Fruit fly (Drosophila melanogaster): ENCODE measurements around the gene mip130.

mip130 gene

DNA sequence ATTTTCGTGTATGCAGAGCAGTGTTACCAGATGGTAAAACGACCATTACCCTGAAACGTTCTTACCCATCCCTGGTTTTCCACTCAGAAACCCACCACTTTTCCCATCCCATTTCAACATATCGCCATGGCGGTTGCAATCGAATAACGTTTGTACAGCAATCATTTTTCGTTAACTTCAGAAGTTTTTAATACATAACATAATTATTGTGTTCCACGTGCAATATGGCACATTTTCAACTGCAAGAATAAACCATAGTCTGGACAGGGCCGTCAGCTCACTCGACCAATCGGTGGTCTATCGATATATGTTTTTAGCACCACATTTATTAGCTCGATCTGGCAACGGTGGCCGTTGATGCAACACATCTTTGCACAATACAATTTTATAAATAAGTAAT lies 18.1 kb upstream of the mip130 start, which contains the start of the genes trr and mRpL16 (continued):
- TF ChIP-seq CG11695 (GFP tag; IDR thresholded peaks at IDR 0.05) (peak; percentile 39; the same call in 1 of the 3 replicates), sens (GFP tag) (peak; percentile 86), CG4854 (GFP tag; optimal IDR thresholded peaks at IDR 0.05) (no peak), CG1233 (GFP tag; optimal IDR thresholded peaks at IDR 0.05) (no peak), insv (GFP tag; optimal IDR thresholded peaks at IDR 0.05) (peak in 1 of 2 experiments; percentile 16), abd-A (tag; optimal IDR thresholded peaks at IDR 0.05) (no peak), odd (GFP tag; optimal IDR thresholded peaks at IDR 0.05) (no peak), CG12219 (GFP tag; optimal IDR thresholded peaks at IDR 0.05) (no peak), NC2β (GFP tag; optimal IDR thresholded peaks at IDR 0.05) (no peak), Abd-B (GFP tag; optimal IDR thresholded peaks at IDR 0.05) (peak; percentile 64), slou (GFP tag; optimal IDR thresholded peaks at IDR 0.05) (no peak), CG4617 (GFP tag; optimal IDR thresholded peaks at IDR 0.05; ENCODE audit: borderline replicate concordance) (peak; percentile 37), p53 (GFP tag; optimal IDR thresholded peaks at IDR 0.05) (no peak), kni (GFP tag; optimal IDR thresholded peaks at IDR 0.05) (no peak), CG12659 (GFP tag; optimal IDR thresholded peaks at IDR 0.05) (peak; percentile 84), Dll (GFP tag; IDR thresholded peaks at IDR 0.05; ENCODE audit: partially characterized antibody) (peak; percentile 86), CG12942 (GFP tag; optimal IDR thresholded peaks at IDR 0.05) (peak; percentile 6), usp (GFP tag; optimal IDR thresholded peaks at IDR 0.05) (no peak), lmd (GFP tag; IDR thresholded peaks at IDR 0.05) (peak; percentile 33; the same call in 1 of the 2 replicates), CG6791 (GFP tag; IDR thresholded peaks at IDR 0.05; ENCODE audit: partially characterized antibody) (peak; percentile 60), Hr3 (GFP tag; optimal IDR thresholded peaks at IDR 0.05) (no peak), CG8944 (GFP tag; optimal IDR thresholded peaks at IDR 0.05) (no peak), CG12769 (tag; optimal IDR thresholded peaks at IDR 0.05) (no peak), esg (GFP tag; conservative IDR thresholded peaks at IDR 0.05) (no peak), Hsf (GFP tag; optimal IDR thresholded peaks at IDR 0.05) (peak; percentile 18), CG31441 (GFP tag; IDR thresholded peaks at IDR 0.05) (no peak), repo (GFP tag; optimal IDR thresholded peaks at IDR 0.05) (peak; percentile 6), otp (GFP tag; IDR thresholded peaks at IDR 0.05) (no peak), CG13123 (GFP tag; optimal IDR thresholded peaks at IDR 0.05) (no peak), h (optimal IDR thresholded peaks at IDR 0.05) (no peak), Sry-β (GFP tag; optimal IDR thresholded peaks at IDR 0.05) (peak; percentile 6), CG31224 (GFP tag; IDR thresholded peaks at IDR 0.05) (0 out of 2 replicates have a peak, but pooled peaks have one; percentile 16), dimm (GFP tag; IDR thresholded peaks at IDR 0.05) (no peak), CG18599 (GFP tag; optimal IDR thresholded peaks at IDR 0.05) (no peak), hb (GFP tag; IDR thresholded peaks at IDR 0.05; ENCODE audit: partially characterized antibody) (no peak), CG11085 (GFP tag; IDR thresholded peaks at IDR 0.05) (no peak), Rfx (GFP tag; IDR thresholded peaks at IDR 0.05) (peak; percentile 58), CG16813 (GFP tag; IDR thresholded peaks at IDR 0.05; ENCODE audit: partially characterized antibody) (peak; percentile 80), CG12299 (tag; optimal IDR thresholded peaks at IDR 0.05) (peak; percentile 39), CG15696 (tag; optimal IDR thresholded peaks at IDR 0.05) (peak; percentile 44), CG12104 (GFP tag; optimal IDR thresholded peaks at IDR 0.05) (no peak), Bdp1 (GFP tag; optimal IDR thresholded peaks at IDR 0.05) (no peak), HLH54F (GFP tag; optimal IDR thresholded peaks at IDR 0.05) (peak; percentile 49), CG13775 (GFP tag; optimal IDR thresholded peaks at IDR 0.05) (peak; percentile 40), mld (GFP tag; IDR thresholded peaks at IDR 0.05; ENCODE audit: partially characterized antibody) (0 out of 3 replicates have a peak, but pooled peaks have one; percentile 33), CG7963 (GFP tag; IDR thresholded peaks at IDR 0.05; ENCODE audit: partially characterized antibody) (peak; percentile 40; the same call in 1 of the 3 replicates), MBD-R2 (GFP tag; IDR thresholded peaks at IDR 0.05) (peak; percentile 84), Pdp1 (GFP tag; optimal IDR thresholded peaks at IDR 0.05) (peak; percentile 34 to 85), Dek (tag; optimal IDR thresholded peaks at IDR 0.05) (peak; percentile 25), CG3726 (GFP tag; IDR thresholded peaks at IDR 0.05) (no peak)
